Fruit fly (Drosophila melanogaster) whole organism, embryonic: ENCODE measurements around the gene CG31872.

Experiments used
- Bgb ChIP-seq: fragments of 200-800 bp; sonication (Bioruptor generic); IDR thresholded peaks from 2 replicates; pipeline ENCODE4 v1.3.6; 2022; ENCODE audit warnings: missing biosample characterization, missing genetic modification characterization; ENCODE audit not compliant: partially characterized antibody
- Bteb2 ChIP-seq: fragments of 200-800 bp; sonication (Bioruptor generic); optimal IDR thresholded peaks from 2 replicates; lab custom pipeline; 2016; ENCODE audit warnings: missing biosample characterization, missing genetic modification characterization
- CG10431 ChIP-seq: fragments of 200-800 bp; sonication (Bioruptor generic); optimal IDR thresholded peaks from 3 replicates; lab custom pipeline; 2018; ENCODE audit warnings: missing biosample characterization, mild to moderate bottlenecking, missing genetic modification characterization
- CG11695 ChIP-seq: fragments of 200-800 bp; sonication (Bioruptor generic); IDR thresholded peaks from 3 replicates; pipeline ENCODE4 v1.3.6; 2022; ENCODE audit warnings: missing biosample characterization, missing genetic modification characterization
- CG12219 ChIP-seq: fragments of 200-800 bp; sonication (Bioruptor generic); optimal IDR thresholded peaks from 3 replicates; lab custom pipeline; 2018; ENCODE audit warnings: missing biosample characterization, mild to moderate bottlenecking, missing genetic modification characterization
- CG14014 ChIP-seq: fragments of 200-800 bp; sonication (Bioruptor generic); IDR thresholded peaks from 2 replicates; pipeline ENCODE4 v1.3.6; 2022; ENCODE audit warnings: missing biosample characterization, missing genetic modification characterization
- CG15479 ChIP-seq: fragments of 200-800 bp; sonication (Bioruptor generic); optimal IDR thresholded peaks from 3 replicates; lab custom pipeline; 2019; ENCODE audit warnings: missing biosample characterization, mild to moderate bottlenecking, missing genetic modification characterization, moderate library complexity
- CG17385 ChIP-seq: fragments of 200-800 bp; sonication (Bioruptor generic); optimal IDR thresholded peaks from 3 replicates; lab custom pipeline; 2018; ENCODE audit warnings: missing biosample characterization, mild to moderate bottlenecking, missing genetic modification characterization
- CG18262 ChIP-seq: fragments of 200-800 bp; optimal IDR thresholded peaks from 3 replicates; lab custom pipeline; 2019; ENCODE audit warnings: missing biosample characterization, mild to moderate bottlenecking, missing genetic modification characterization, moderate library complexity
- CG18619 ChIP-seq: fragments of 200-800 bp; sonication (Bioruptor generic); optimal IDR thresholded peaks from 3 replicates; lab custom pipeline; 2017; ENCODE audit warnings: missing biosample characterization, mild to moderate bottlenecking, missing genetic modification characterization
- CG18764 ChIP-seq: fragments of 200-800 bp; sonication (Bioruptor generic); optimal IDR thresholded peaks from 3 replicates; lab custom pipeline; 2016; ENCODE audit warnings: missing biosample characterization, missing genetic modification characterization
- CG2202 ChIP-seq: fragments of 200-800 bp; sonication (Bioruptor generic); optimal IDR thresholded peaks from 2 replicates; lab custom pipeline; 2018; ENCODE audit warnings: missing biosample characterization, mild to moderate bottlenecking, missing genetic modification characterization
- CG30403 ChIP-seq: fragments of 200-800 bp; sonication (Bioruptor generic); optimal IDR thresholded peaks from 3 replicates; lab custom pipeline; 2016; ENCODE audit warnings: missing biosample characterization, missing genetic modification characterization
- CG30431 ChIP-seq: fragments of 200-800 bp; sonication (Bioruptor generic); optimal IDR thresholded peaks from 2 replicates; lab custom pipeline; 2017; ENCODE audit warnings: missing biosample characterization, missing genetic modification characterization
- CG5180 ChIP-seq: fragments of 200-800 bp; sonication (Bioruptor generic); optimal IDR thresholded peaks from 3 replicates; lab custom pipeline; 2017; ENCODE audit warnings: missing biosample characterization, missing genetic modification characterization, mild to moderate bottlenecking, moderate library complexity, missing genetic modification reagents
- CG6254 ChIP-seq: fragments of 200-800 bp; sonication (Bioruptor generic); optimal IDR thresholded peaks from 3 replicates; lab custom pipeline; 2017; ENCODE audit warnings: mild to moderate bottlenecking, missing biosample characterization, missing genetic modification reagents, missing genetic modification characterization
- CG8281 ChIP-seq: fragments of 200-800 bp; sonication (Bioruptor generic); optimal IDR thresholded peaks from 2 replicates; lab custom pipeline; 2018; ENCODE audit warnings: missing biosample characterization, mild to moderate bottlenecking, missing genetic modification characterization, moderate library complexity
- CG8290 ChIP-seq, 3 experiments: fragments of 200-800 bp; sonication (Bioruptor generic); optimal IDR thresholded peaks; 2 replicates each; lab custom pipeline; 2016 to 2019; ENCODE audit warnings: missing biosample characterization in 3 of 3, missing genetic modification characterization in 3 of 3, mild to moderate bottlenecking in 2 of 3, moderate library complexity in 1 of 3
- Gsc ChIP-seq: fragments of 200-800 bp; sonication (Bioruptor generic); IDR thresholded peaks from 2 replicates; pipeline ENCODE4 v1.3.6; 2022; ENCODE audit warnings: missing biosample characterization, missing genetic modification characterization
- HLH4C ChIP-seq: fragments of 200-800 bp; sonication (Bioruptor generic); IDR thresholded peaks from 3 replicates; pipeline ENCODE4 v1.3.6; 2022; ENCODE audit warnings: missing biosample characterization, missing genetic modification characterization; ENCODE audit not compliant: partially characterized antibody
- Jarid2 ChIP-seq: fragments of 200-800 bp; sonication (Bioruptor generic); optimal IDR thresholded peaks from 3 replicates; lab custom pipeline; 2017; ENCODE audit warnings: mild to moderate bottlenecking, missing biosample characterization, missing genetic modification reagents, missing genetic modification characterization
- Kr ChIP-seq: fragments of 200-800 bp; sonication (Bioruptor generic); optimal IDR thresholded peaks from 2 replicates; lab custom pipeline; 2017; ENCODE audit warnings: missing biosample characterization, mild to moderate bottlenecking, missing genetic modification characterization
- Lhr ChIP-seq: fragments of 200-800 bp; sonication (Bioruptor generic); optimal IDR thresholded peaks from 3 replicates; lab custom pipeline; 2017; ENCODE audit warnings: mild to moderate bottlenecking, missing biosample characterization, missing genetic modification reagents, missing genetic modification characterization
- MTF-1 ChIP-seq: fragments of 200-800 bp; sonication (Bioruptor generic); optimal IDR thresholded peaks from 2 replicates; lab custom pipeline; 2018; ENCODE audit warnings: missing biosample characterization, mild to moderate bottlenecking, missing genetic modification characterization, borderline replicate concordance
- Oaz ChIP-seq: fragments of 200-800 bp; sonication (Bioruptor generic); IDR thresholded peaks from 2 replicates; pipeline ENCODE4 v1.3.6; 2022; ENCODE audit warnings: missing biosample characterization, missing genetic modification characterization
- Pdp1 ChIP-seq, 2 experiments: fragments of 200-800 bp; sonication (Bioruptor generic); optimal IDR thresholded peaks; 3 replicates each; lab custom pipeline; 2016; ENCODE audit warnings: missing biosample characterization in 2 of 2, missing genetic modification characterization in 2 of 2, mild to moderate bottlenecking in 1 of 2, moderate library complexity in 1 of 2
- Ptx1 ChIP-seq: fragments of 200-800 bp; sonication (Bioruptor generic); IDR thresholded peaks from 2 replicates; pipeline ENCODE4 v1.3.6; 2022; ENCODE audit warnings: missing biosample characterization, missing genetic modification characterization
- az2 ChIP-seq: fragments of 200-800 bp; sonication (Bioruptor generic); optimal IDR thresholded peaks from 3 replicates; lab custom pipeline; 2016; ENCODE audit warnings: missing biosample characterization, missing genetic modification characterization
- cad ChIP-seq: fragments of >200 bp; optimal IDR thresholded peaks from 2 replicates; lab custom pipeline; 2017; ENCODE audit warnings: missing biosample characterization, missing genetic modification characterization
- caup ChIP-seq: fragments of 200-800 bp; sonication (Bioruptor generic); optimal IDR thresholded peaks from 3 replicates; lab custom pipeline; 2017; ENCODE audit warnings: missing biosample characterization, mild to moderate bottlenecking, missing genetic modification characterization, moderate library complexity; ENCODE audit not compliant: severe bottlenecking
- crol ChIP-seq: fragments of 200-800 bp; sonication (Bioruptor generic); IDR thresholded peaks from 2 replicates; pipeline ENCODE4 v1.3.6; 2022; ENCODE audit warnings: missing biosample characterization, missing genetic modification characterization
- ems ChIP-seq: fragments of 200-800 bp; sonication (Bioruptor generic); optimal IDR thresholded peaks from 3 replicates; lab custom pipeline; 2016; ENCODE audit warnings: missing biosample characterization, missing genetic modification characterization
- fd64A ChIP-seq: fragments of 200-800 bp; sonication (Bioruptor generic); optimal IDR thresholded peaks from 3 replicates; lab custom pipeline; 2018; ENCODE audit warnings: missing biosample characterization, mild to moderate bottlenecking, missing genetic modification characterization
- grau ChIP-seq: fragments of 200-800 bp; optimal IDR thresholded peaks from 3 replicates; lab custom pipeline; 2019; ENCODE audit warnings: missing biosample characterization, mild to moderate bottlenecking, missing genetic modification characterization, moderate library complexity
- gsb ChIP-seq: fragments of 200-800 bp; sonication (Bioruptor generic); IDR thresholded peaks from 2 replicates; pipeline ENCODE4 v1.3.6; 2022; ENCODE audit warnings: missing biosample characterization, missing genetic modification characterization
- hth ChIP-seq: fragments of >200 bp; optimal IDR thresholded peaks from 2 replicates; lab custom pipeline; 2017; ENCODE audit warnings: inconsistent platforms
- kni ChIP-seq: fragments of 200-800 bp; sonication (Bioruptor generic); optimal IDR thresholded peaks from 3 replicates; lab custom pipeline; 2017; ENCODE audit warnings: mild to moderate bottlenecking, missing biosample characterization, missing genetic modification reagents, missing genetic modification characterization
- lab ChIP-seq: fragments of 200-800 bp; sonication (Bioruptor generic); optimal IDR thresholded peaks from 3 replicates; lab custom pipeline; 2017; ENCODE audit warnings: missing biosample characterization, missing genetic modification characterization, mild to moderate bottlenecking, moderate library complexity, missing genetic modification reagents
- pan ChIP-seq, 4 experiments: fragments of >200 bp in 3 of 4; fragments of 200-800 bp in 1 of 4; sonication (Bioruptor generic) in 1 of 4; optimal IDR thresholded peaks in 3 of 4; IDR thresholded peaks in 1 of 4; 2 replicates each; pipeline versions ENCODE4 v1.3.6 to Lab custom; 2017 to 2022; ENCODE audit warnings: missing biosample characterization in 2 of 4, missing genetic modification characterization in 2 of 4, mixed read lengths in 1 of 4
- repo ChIP-seq: fragments of 200-800 bp; sonication (Bioruptor generic); optimal IDR thresholded peaks from 2 replicates; lab custom pipeline; 2016; ENCODE audit warnings: missing biosample characterization, missing genetic modification characterization
- run ChIP-seq: fragments of 200-800 bp; sonication (Bioruptor generic); optimal IDR thresholded peaks from 3 replicates; lab custom pipeline; 2018; ENCODE audit warnings: missing biosample characterization, mild to moderate bottlenecking, missing genetic modification characterization
- salm ChIP-seq: fragments of 200-800 bp; sonication (Bioruptor generic); optimal IDR thresholded peaks from 2 replicates; lab custom pipeline; 2018; ENCODE audit warnings: missing biosample characterization, mild to moderate bottlenecking, missing genetic modification characterization
- sc ChIP-seq, 3 experiments: fragments of >200 bp in 2 of 3; fragments of 200-800 bp in 1 of 3; sonication (Bioruptor generic) in 1 of 3; optimal IDR thresholded peaks; 2 replicates in 2 of 3; 3 replicates in 1 of 3; lab custom pipeline; 2017; ENCODE audit warnings: mild to moderate bottlenecking in 1 of 3, missing biosample characterization in 1 of 3, missing genetic modification characterization in 1 of 3, missing genetic modification reagents in 1 of 3
- tio ChIP-seq: fragments of 200-800 bp; sonication (Bioruptor generic); optimal IDR thresholded peaks from 2 replicates; lab custom pipeline; 2017; ENCODE audit warnings: missing biosample characterization, missing genetic modification characterization, inconsistent platforms
- trh ChIP-seq: fragments of 200-800 bp; sonication (Bioruptor generic); optimal IDR thresholded peaks from 2 replicates; lab custom pipeline; 2016; ENCODE audit warnings: missing biosample characterization, missing genetic modification characterization
- ttk ChIP-seq: fragments of 200-800 bp; sonication (Bioruptor generic); IDR thresholded peaks from 2 replicates; pipeline ENCODE4 v2.1.2; 2022; ENCODE audit warnings: missing biosample characterization, missing genetic modification characterization
- tx ChIP-seq: fragments of 200-800 bp; sonication (Bioruptor generic); optimal IDR thresholded peaks from 2 replicates; lab custom pipeline; 2016; ENCODE audit warnings: missing biosample characterization, missing genetic modification characterization
- zfh1 ChIP-seq: fragments of 200-800 bp; sonication (Bioruptor generic); IDR thresholded peaks from 3 replicates; pipeline ENCODE4 v1.3.6; 2022; ENCODE audit warnings: missing biosample characterization, missing genetic modification characterization

The CG31872 gene

dm6 chr2L:10616767-10617166 is 23.0 kb upstream of the CG31872 start (continued):
- TF ChIP-seq run (tag; lab: Kevin White, UChicago) = peak; percentile 58
- peak; percentile 43 for TF ChIP-seq caup (GFP tag; lab: Kevin White, UChicago)
- no peak for TF ChIP-seq CG10431 (GFP tag; lab: Kevin White, UChicago)
- peak; percentile 34 for TF ChIP-seq CG30431
- no peak for TF ChIP-seq pan (optimal IDR thresholded peaks at IDR 0.05; lab: Kevin White, UChicago)
- TF ChIP-seq pan (GFP tag; optimal IDR thresholded peaks at IDR 0.05 in 1 of 2, IDR thresholded peaks at IDR 0.05 in 1 of 2) = peak in 1 of 2 experiments; percentile 90
- peak; percentile 77 for TF ChIP-seq az2 (GFP tag; lab: Kevin White, UChicago)
- peak; percentile 51 for TF ChIP-seq ems (GFP tag; lab: Kevin White, UChicago)
- peak; percentile 30 for TF ChIP-seq CG8281 (tag; lab: Kevin White, UChicago)
- no peak for TF ChIP-seq crol
- no peak for TF ChIP-seq hth (lab: Kevin White, UChicago)
- peak; percentile 69 for TF ChIP-seq CG12219 (GFP tag; lab: Kevin White, UChicago)
- peak; percentile 83 for TF ChIP-seq CG18262 (tag; lab: Kevin White, UChicago)
- peak; percentile 54 for TF ChIP-seq CG18764
- no peak for TF ChIP-seq HLH4C (GFP tag; lab: Robert Waterston, UW)
- TF ChIP-seq CG6254 (GFP tag; lab: Kevin White, UChicago) = peak; percentile 73
- TF ChIP-seq Lhr (GFP tag; lab: Kevin White, UChicago) = peak; percentile 40
- no peak for TF ChIP-seq kni
- peak; percentile 73 for TF ChIP-seq lab
- TF ChIP-seq salm = peak; percentile 23
- peak; percentile 74 for TF ChIP-seq grau (tag; lab: Kevin White, UChicago)
- TF ChIP-seq MTF-1 (GFP tag; lab: Kevin White, UChicago) = no peak
- TF ChIP-seq Oaz (GFP tag; lab: Robert Waterston, UW) = peak; percentile 47; the same call in 1 of the 2 replicates
- peak; percentile 73 for TF ChIP-seq CG30403 (GFP tag; lab: Kevin White, UChicago)
- peak; percentile 28; the same call in 1 of the 2 replicates for TF ChIP-seq Gsc (GFP tag; lab: Robert Waterston, UW)
- peak; percentile 86 for TF ChIP-seq zfh1
- peak; percentile 46; the same call in 1 of the 2 replicates for TF ChIP-seq CG14014 (GFP tag; lab: Robert Waterston, UW)
- peak; percentile 84 for TF ChIP-seq Ptx1 (GFP tag; lab: Robert Waterston, UW)
- TF ChIP-seq CG15479 (GFP tag; lab: Kevin White, UChicago) = no peak
- TF ChIP-seq CG18619 (GFP tag; lab: Kevin White, UChicago) = peak; percentile 54
- peak; percentile 55 for TF ChIP-seq CG2202 (tag; lab: Kevin White, UChicago)
- peak; percentile 44 for TF ChIP-seq tio (GFP tag; lab: Kevin White, UChicago)
- TF ChIP-seq CG17385 (GFP tag; lab: Kevin White, UChicago) = peak; percentile 57
- no peak for TF ChIP-seq sc (optimal IDR thresholded peaks at IDR 0.05; lab: Kevin White, UChicago)
- peak; percentile 61 for TF ChIP-seq sc (GFP tag; optimal IDR thresholded peaks at IDR 0.05; lab: Kevin White, UChicago)
- no peak for TF ChIP-seq cad
- peak; percentile 32 to 67 for TF ChIP-seq Pdp1 (GFP tag; optimal IDR thresholded peaks at IDR 0.05; lab: Kevin White, UChicago)
- peak; percentile 30 for TF ChIP-seq CG8290 (GFP tag; optimal IDR thresholded peaks at IDR 0.05; lab: Kevin White, UChicago)
- TF ChIP-seq CG8290 (tag; optimal IDR thresholded peaks at IDR 0.05; lab: Kevin White, UChicago) = peak in 1 of 2 experiments; percentile 28
- peak; percentile 83 for TF ChIP-seq CG11695 (GFP tag; lab: Robert Waterston, UW)
- no peak for TF ChIP-seq Bgb (GFP tag; lab: Robert Waterston, UW)
- peak; percentile 41 for TF ChIP-seq Bteb2 (GFP tag; lab: Kevin White, UChicago)
- TF ChIP-seq Jarid2 (GFP tag; lab: Kevin White, UChicago) = peak; percentile 23
- no peak for TF ChIP-seq trh
- TF ChIP-seq Kr (GFP tag; lab: Kevin White, UChicago) = no peak
- peak; percentile 15 for TF ChIP-seq fd64A (GFP tag; lab: Kevin White, UChicago)
- peak; percentile 35 for TF ChIP-seq CG5180 (GFP tag; lab: Kevin White, UChicago)
- peak; percentile 28 for TF ChIP-seq tx (GFP tag; lab: Kevin White, UChicago)
- TF ChIP-seq gsb (GFP tag; lab: Robert Waterston, UW) = peak; percentile 65
- TF ChIP-seq ttk (GFP tag; lab: Robert Waterston, UW) = peak; percentile 86
- TF ChIP-seq repo = peak; percentile 45
